Worm (Caenorhabditis elegans) whole organism, young adult: ENCODE results near the gene alkb-7.

Experiments used
- B0336.3 ChIP-seq: fragments of 200-800 bp; sonication (Bioruptor generic); IDR thresholded peaks from 2 replicates; pipeline ENCODE4 v1.3.6; 2022; ENCODE audit warnings: missing genetic modification characterization, missing compliant biosample characterization
- F33H1.4 ChIP-seq: fragments of 200-800 bp; sonication (Bioruptor generic); IDR thresholded peaks from 2 replicates; pipeline ENCODE4 v1.3.6; 2022; ENCODE audit warnings: missing genetic modification reagents, missing genetic modification characterization, missing compliant biosample characterization
- F37B4.10 ChIP-seq: fragments of 200-800 bp; sonication (Bioruptor generic); IDR thresholded peaks from 2 replicates; pipeline ENCODE4 v1.3.6; 2022; ENCODE audit warnings: missing genetic modification characterization, missing compliant biosample characterization
- F39B2.1 ChIP-seq: fragments of 200-800 bp; sonication (Bioruptor generic); IDR thresholded peaks from 2 replicates; pipeline ENCODE4 v1.3.6; 2022; ENCODE audit warnings: missing genetic modification reagents, missing genetic modification characterization, missing compliant biosample characterization
- F55B11.4 ChIP-seq: sonication (generic microtip); optimal IDR thresholded peaks from 2 replicates; lab custom pipeline; 2016; ENCODE audit warnings: missing compliant biosample characterization, missing genetic modification characterization, borderline replicate concordance; ENCODE audit not compliant: insufficient read depth
- F57A8.1 ChIP-seq: fragments of 200-800 bp; sonication (Bioruptor generic); optimal IDR thresholded peaks from 2 replicates; lab custom pipeline; 2018; ENCODE audit warnings: mild to moderate bottlenecking, missing genetic modification characterization, moderate library complexity, missing compliant biosample characterization
- Y53G8AR.9 ChIP-seq: fragments of 200-800 bp; sonication (Bioruptor generic); conservative IDR thresholded peaks from 2 replicates; pipeline ENCODE4 v1.3.6; 2022; ENCODE audit warnings: missing genetic modification reagents, missing genetic modification characterization, missing compliant biosample characterization
- Y67H2A.10 ChIP-seq: fragments of 200-800 bp; sonication (Bioruptor generic); conservative IDR thresholded peaks from 2 replicates; pipeline ENCODE4 v1.3.6; 2022; ENCODE audit warnings: missing genetic modification reagents, missing genetic modification characterization, missing compliant biosample characterization
- Y79H2A.3 ChIP-seq: fragments of 200-800 bp; sonication (Bioruptor generic); conservative IDR thresholded peaks from 2 replicates; pipeline ENCODE4 v1.3.6; 2022; ENCODE audit warnings: missing genetic modification reagents, missing genetic modification characterization, missing compliant biosample characterization
- Y95B8A.8 ChIP-seq: fragments of 200-800 bp; sonication (Bioruptor generic); IDR thresholded peaks from 2 replicates; pipeline ENCODE4 v1.3.6; 2022; ENCODE audit warnings: missing genetic modification reagents, missing genetic modification characterization, missing compliant biosample characterization
- ZK185.1 ChIP-seq: sonication (generic microtip); optimal IDR thresholded peaks from 2 replicates; lab custom pipeline; 2016; ENCODE audit warnings: mild to moderate bottlenecking, missing genetic modification characterization, missing compliant biosample characterization; ENCODE audit not compliant: poor library complexity, severe bottlenecking
- aptf-3 ChIP-seq: fragments of 200-800 bp; sonication (Bioruptor generic); IDR thresholded peaks from 2 replicates; pipeline ENCODE4 v1.3.6; 2022; ENCODE audit warnings: missing genetic modification characterization, missing compliant biosample characterization
- athp-1 ChIP-seq: sonication (generic microtip); optimal IDR thresholded peaks from 2 replicates; lab custom pipeline; 2017; ENCODE audit warnings: mild to moderate bottlenecking, missing genetic modification characterization, missing compliant biosample characterization
- attf-3 ChIP-seq: fragments of 200-800 bp; sonication (Bioruptor generic); conservative IDR thresholded peaks from 2 replicates; pipeline ENCODE4 v1.3.6; 2022; ENCODE audit warnings: missing genetic modification reagents, missing genetic modification characterization, missing compliant biosample characterization
- attf-5 ChIP-seq: fragments of 200-800 bp; sonication (Bioruptor generic); optimal IDR thresholded peaks from 2 replicates; lab custom pipeline; 2018; ENCODE audit warnings: mild to moderate bottlenecking, missing genetic modification characterization, missing compliant biosample characterization
- attf-6 ChIP-seq: fragments of 200-800 bp; sonication (Bioruptor generic); IDR thresholded peaks from 2 replicates; pipeline ENCODE4 v1.3.6; 2022; ENCODE audit warnings: missing genetic modification reagents, missing genetic modification characterization, missing compliant biosample characterization
- ccch-3 ChIP-seq: fragments of 200-800 bp; sonication (Bioruptor generic); optimal IDR thresholded peaks from 2 replicates; lab custom pipeline; 2018; ENCODE audit warnings: mild to moderate bottlenecking, missing genetic modification characterization, missing compliant biosample characterization
- cebp-1 ChIP-seq, 2 experiments: fragments of 200-800 bp in 1 of 2; sonication (Bioruptor generic) in 1 of 2; sonication (generic microtip) in 1 of 2; IDR thresholded peaks in 1 of 2; optimal IDR thresholded peaks in 1 of 2; 2 replicates each; pipeline versions ENCODE4 v1.3.6 to Lab custom; 2017 to 2022; ENCODE audit warnings: missing compliant biosample characterization in 2 of 2, missing genetic modification characterization in 2 of 2, mild to moderate bottlenecking in 1 of 2, missing genetic modification reagents in 1 of 2, moderate library complexity in 1 of 2
- cebp-2 ChIP-seq: fragments of 200-800 bp; sonication (Bioruptor generic); IDR thresholded peaks from 2 replicates; pipeline ENCODE4 v1.3.6; 2022; ENCODE audit warnings: missing genetic modification characterization, missing compliant biosample characterization
- ceh-100 ChIP-seq: fragments of 200-800 bp; sonication (Bioruptor generic); IDR thresholded peaks from 2 replicates; pipeline ENCODE4 v1.3.6; 2022; ENCODE audit warnings: missing genetic modification reagents, missing genetic modification characterization, missing compliant biosample characterization
- ceh-27 ChIP-seq: fragments of 200-800 bp; sonication (Bioruptor generic); optimal IDR thresholded peaks from 2 replicates; lab custom pipeline; 2018; ENCODE audit warnings: mild to moderate bottlenecking, missing genetic modification characterization, moderate library complexity, missing compliant biosample characterization
- chd-7 ChIP-seq: sonication (generic microtip); optimal IDR thresholded peaks from 2 replicates; lab custom pipeline; 2016; ENCODE audit warnings: mild to moderate bottlenecking, missing genetic modification characterization, moderate library complexity, missing compliant biosample characterization
- die-1 ChIP-seq: sonication (generic microtip); optimal IDR thresholded peaks from 2 replicates; lab custom pipeline; 2016; ENCODE audit warnings: missing genotype, mild to moderate bottlenecking, missing genetic modification characterization, missing compliant biosample characterization
- dpff-1 ChIP-seq: sonication (generic microtip); optimal IDR thresholded peaks from 2 replicates; lab custom pipeline; 2017; ENCODE audit warnings: mild to moderate bottlenecking, missing genetic modification characterization, missing compliant biosample characterization
- egrh-3 ChIP-seq: fragments of 200-800 bp; sonication (Bioruptor generic); IDR thresholded peaks from 2 replicates; pipeline ENCODE4 v1.3.6; 2022; ENCODE audit warnings: missing genetic modification reagents, missing genetic modification characterization, missing compliant biosample characterization
- ekl-4 ChIP-seq: fragments of 200-800 bp; sonication (Bioruptor generic); IDR thresholded peaks from 2 replicates; pipeline ENCODE4 v1.3.6; 2022; ENCODE audit warnings: missing genetic modification reagents, missing genetic modification characterization, missing compliant biosample characterization
- ets-4 ChIP-seq: fragments of 200-800 bp; sonication (Bioruptor generic); optimal IDR thresholded peaks from 2 replicates; lab custom pipeline; 2018; ENCODE audit warnings: mild to moderate bottlenecking, missing genetic modification characterization, missing compliant biosample characterization
- gei-17 ChIP-seq: fragments of 200-800 bp; sonication (Bioruptor generic); optimal IDR thresholded peaks from 2 replicates; lab custom pipeline; 2018; ENCODE audit warnings: mild to moderate bottlenecking, missing genetic modification characterization, missing compliant biosample characterization
- let-526 ChIP-seq: fragments of 200-800 bp; sonication (Bioruptor generic); IDR thresholded peaks from 2 replicates; pipeline ENCODE4 v1.3.6; 2022; ENCODE audit warnings: missing genetic modification reagents, missing genetic modification characterization, missing compliant biosample characterization
- lin-26 ChIP-seq: fragments of 200-800 bp; sonication (Bioruptor generic); IDR thresholded peaks from 2 replicates; pipeline ENCODE4 v1.3.6; 2022; ENCODE audit warnings: missing genetic modification reagents, missing genetic modification characterization, missing compliant biosample characterization
- lin-35 ChIP-seq, 3 experiments: fragments of 150-350 bp in 2 of 3; sonication (generic microtip) in 1 of 3; optimal IDR thresholded peaks; 2 replicates each; lab custom pipeline; 2014 to 2018; ENCODE audit warnings: missing biosample characterization in 3 of 3, missing genetic modification characterization in 3 of 3, missing genetic modification reagents in 3 of 3
- lin-54 ChIP-seq: fragments of 200-800 bp; sonication (Bioruptor generic); optimal IDR thresholded peaks from 2 replicates; lab custom pipeline; 2018; ENCODE audit warnings: mild to moderate bottlenecking, missing genetic modification characterization, missing compliant biosample characterization
- madf-10 ChIP-seq: sonication (generic microtip); optimal IDR thresholded peaks from 2 replicates; lab custom pipeline; 2016; ENCODE audit warnings: mild to moderate bottlenecking, missing genetic modification characterization, missing compliant biosample characterization
- madf-6 ChIP-seq: fragments of 200-800 bp; sonication (Bioruptor generic); IDR thresholded peaks from 2 replicates; pipeline ENCODE4 v1.3.6; 2022; ENCODE audit warnings: missing genetic modification reagents, missing genetic modification characterization, missing compliant biosample characterization
- mes-4 ChIP-seq: sonication (generic microtip); optimal IDR thresholded peaks from 2 replicates; lab custom pipeline; 2016; ENCODE audit warnings: missing genotype, missing genetic modification characterization, missing compliant biosample characterization
- nfya-2 ChIP-seq: fragments of 200-800 bp; sonication (Bioruptor generic); IDR thresholded peaks from 2 replicates; pipeline ENCODE4 v1.3.6; 2022; ENCODE audit warnings: missing genetic modification reagents, missing genetic modification characterization, missing compliant biosample characterization
- nhr-80 ChIP-seq: sonication (generic microtip); optimal IDR thresholded peaks from 2 replicates; lab custom pipeline; 2016; ENCODE audit warnings: missing genetic modification characterization, missing compliant biosample characterization
- nhr-90 ChIP-seq: sonication (generic microtip); optimal IDR thresholded peaks from 2 replicates; lab custom pipeline; 2016; ENCODE audit warnings: missing genotype, mild to moderate bottlenecking, missing genetic modification characterization, missing compliant biosample characterization
- pbrm-1 ChIP-seq: fragments of 200-800 bp; sonication (Bioruptor generic); IDR thresholded peaks from 2 replicates; pipeline ENCODE4 v1.3.6; 2022; ENCODE audit warnings: missing genetic modification reagents, missing genetic modification characterization, missing compliant biosample characterization
- pha-4 ChIP-seq: fragments of 150-350 bp; sonication (generic microtip); optimal IDR thresholded peaks from 2 replicates; lab custom pipeline; 2014; ENCODE audit warnings: missing biosample characterization, missing genetic modification reagents, missing genetic modification characterization
- repo-1 ChIP-seq: sonication (generic microtip); optimal IDR thresholded peaks from 2 replicates; lab custom pipeline; 2017; ENCODE audit warnings: mild to moderate bottlenecking, missing genetic modification characterization, missing compliant biosample characterization
- snpc-1.1 ChIP-seq: sonication (generic microtip); optimal IDR thresholded peaks from 2 replicates; lab custom pipeline; 2017; ENCODE audit warnings: missing genetic modification characterization, mild to moderate bottlenecking, missing compliant biosample characterization, antibody characterized with exemption, moderate library complexity, missing genotype, missing genetic modification reagents; ENCODE audit not compliant: insufficient read depth
- tbp1 ChIP-seq: fragments of 200-800 bp; sonication (Bioruptor generic); optimal IDR thresholded peaks from 2 replicates; lab custom pipeline; 2018; ENCODE audit warnings: mild to moderate bottlenecking, missing genetic modification characterization, missing compliant biosample characterization
- tbx-9 ChIP-seq: sonication (generic microtip); optimal IDR thresholded peaks from 2 replicates; lab custom pipeline; 2016; ENCODE audit warnings: borderline replicate concordance, missing genetic modification characterization, inconsistent platforms, missing compliant biosample characterization
- tlf-1 ChIP-seq: fragments of 200-800 bp; sonication (Bioruptor generic); optimal IDR thresholded peaks from 2 replicates; lab custom pipeline; 2018; ENCODE audit warnings: mild to moderate bottlenecking, missing genetic modification characterization, missing compliant biosample characterization
- ztf-18 ChIP-seq: sonication (generic microtip); optimal IDR thresholded peaks from 2 replicates; lab custom pipeline; 2016; ENCODE audit warnings: missing genotype, mild to moderate bottlenecking, missing genetic modification characterization, missing compliant biosample characterization
- ztf-22 ChIP-seq: fragments of 200-800 bp; sonication (Bioruptor generic); optimal IDR thresholded peaks from 2 replicates; lab custom pipeline; 2018; ENCODE audit warnings: mild to moderate bottlenecking, missing genetic modification characterization, moderate library complexity, missing compliant biosample characterization
- ztf-6 ChIP-seq: fragments of 200-800 bp; sonication (Bioruptor generic); IDR thresholded peaks from 2 replicates; pipeline ENCODE4 v1.3.6; 2022; ENCODE audit warnings: missing genetic modification reagents, missing genetic modification characterization, missing compliant biosample characterization

Gene alkb-7

DNA sequence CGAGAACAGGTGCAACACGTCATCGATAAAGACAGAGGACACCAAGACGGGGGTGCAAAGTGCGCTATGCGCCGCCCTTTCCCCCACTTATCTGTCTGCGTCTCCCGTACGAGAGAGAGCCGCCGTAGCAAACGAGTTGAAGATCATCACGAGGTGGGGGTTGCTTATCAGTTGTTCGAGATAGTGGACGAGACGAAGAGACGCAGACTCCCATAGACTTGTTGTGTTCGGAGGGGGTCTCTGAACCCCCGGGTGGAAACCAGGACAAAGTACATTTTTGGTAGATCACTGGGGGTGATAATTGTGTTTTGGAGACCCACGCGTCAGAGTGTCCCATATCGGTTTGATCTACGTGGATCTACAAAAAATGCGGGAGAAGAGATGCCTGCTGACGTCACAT lies 10.9 kb upstream of the alkb-7 start (continued):
- TF ChIP-seq ceh-27 (GFP tag; lab: Kevin White, UChicago) (peak; percentile 14), F39B2.1 (GFP tag; lab: Robert Waterston, UW) (no peak), madf-10 (tag; lab: Kevin White, UChicago) (peak; percentile 48), mes-4 (no peak), snpc-1.1 (tag; lab: Kevin White, UChicago) (no peak), Y95B8A.8 (GFP tag; lab: Robert Waterston, UW) (no peak), F33H1.4 (no peak), tlf-1 (GFP tag; lab: Kevin White, UChicago) (peak; percentile 83), F37B4.10 (0 out of 2 replicates have a peak, but pooled peaks have one; percentile 10), gei-17 (GFP tag; lab: Kevin White, UChicago) (peak; percentile 65), tbx-9 (no peak), pha-4 (tag; lab: Kevin White, UChicago) (no peak), repo-1 (peak; percentile 45), ztf-22 (GFP tag; lab: Kevin White, UChicago) (peak; percentile 86), ets-4 (peak; percentile 92), ztf-6 (GFP tag; lab: Robert Waterston, UW) (peak; percentile 78), nhr-90 (tag; lab: Kevin White, UChicago) (peak; percentile 75), die-1 (tag; lab: Kevin White, UChicago) (peak; percentile 32), F57A8.1 (GFP tag; lab: Kevin White, UChicago) (no peak), Y79H2A.3 (GFP tag; lab: Robert Waterston, UW) (no peak), cebp-1 (GFP tag; IDR thresholded peaks at IDR 0.05; lab: Robert Waterston, UW) (peak; percentile 52; the same call in 1 of the 2 replicates), cebp-1 (tag; optimal IDR thresholded peaks at IDR 0.05; lab: Kevin White, UChicago) (peak; percentile 87), madf-6 (no peak; the same call in 1 of the 2 replicates), attf-3 (GFP tag; lab: Robert Waterston, UW) (no peak), aptf-3 (no peak), egrh-3 (GFP tag; lab: Robert Waterston, UW) (peak; percentile 55; the same call in 1 of the 2 replicates), ztf-18 (tag; lab: Kevin White, UChicago) (peak; percentile 5), tbp1 (GFP tag; lab: Kevin White, UChicago) (peak; percentile 67), attf-6 (no peak), ceh-100 (GFP tag; lab: Robert Waterston, UW) (peak; percentile 30; the same call in 1 of the 2 replicates), ccch-3 (GFP tag; lab: Kevin White, UChicago) (no peak), chd-7 (tag; lab: Kevin White, UChicago) (peak; percentile 84), dpff-1 (tag; lab: Kevin White, UChicago) (no peak), lin-35 (GFP tag; optimal IDR thresholded peaks at IDR 0.05; lab: Kevin White, UChicago) (no peak), Y53G8AR.9 (GFP tag; lab: Robert Waterston, UW) (peak; percentile 89), nfya-2 (GFP tag; lab: Robert Waterston, UW) (no peak), athp-1 (tag; lab: Kevin White, UChicago) (peak; percentile 32), B0336.3 (GFP tag; lab: Robert Waterston, UW) (peak; percentile 94), cebp-2 (no peak), ZK185.1 (tag; lab: Kevin White, UChicago) (no peak), ekl-4 (peak; percentile 67; the same call in 1 of the 2 replicates), attf-5 (peak; percentile 79), Y67H2A.10 (GFP tag; lab: Robert Waterston, UW) (no peak), lin-26 (GFP tag; lab: Robert Waterston, UW) (peak; percentile 68), F55B11.4 (tag; lab: Kevin White, UChicago) (no peak), lin-54 (GFP tag; lab: Kevin White, UChicago) (peak; percentile 61), pbrm-1 (GFP tag; lab: Robert Waterston, UW) (peak; percentile 83), nhr-80 (tag; lab: Kevin White, UChicago) (peak; percentile 90), let-526 (GFP tag; lab: Robert Waterston, UW) (peak; percentile 71; the same call in 1 of the 2 replicates)
